Worm (Caenorhabditis elegans) whole organism, late embryonic: ENCODE data around the gene eif-2Bgamma.

ENCODE experiments used
- ceh-31 ChIP-seq: sonication (generic microtip); optimal IDR thresholded peaks from 2 replicates; lab custom pipeline; 2016; ENCODE audit warnings: missing genetic modification characterization, missing compliant biosample characterization
- ceh-48 ChIP-seq: sonication (generic microtip); optimal IDR thresholded peaks from 2 replicates; lab custom pipeline; 2016; ENCODE audit warnings: missing genetic modification characterization, inconsistent platforms, missing compliant biosample characterization
- fkh-10 ChIP-seq: fragments of 150-350 bp; optimal IDR thresholded peaks from 2 replicates; lab custom pipeline; 2014; ENCODE audit warnings: missing biosample characterization, missing genetic modification reagents, missing genetic modification characterization
- hlh-6 ChIP-seq: sonication (generic microtip); optimal IDR thresholded peaks from 2 replicates; lab custom pipeline; 2016; ENCODE audit warnings: missing genotype, missing genetic modification characterization, missing compliant biosample characterization
- pha-4 ChIP-seq: fragments of 150-350 bp; optimal IDR thresholded peaks from 2 replicates; lab custom pipeline; 2018; ENCODE audit warnings: missing biosample characterization, missing genetic modification reagents, missing genetic modification characterization
- pqm-1 ChIP-seq: sonication (generic microtip); optimal IDR thresholded peaks from 2 replicates; lab custom pipeline; 2016; ENCODE audit warnings: missing genetic modification characterization, missing compliant biosample characterization

ce11 chrII:6974011-6974410, 6.6 kb upstream of the eif-2Bgamma start:
- no peak for TF ChIP-seq pqm-1 (tag; lab: Kevin White, UChicago)
- TF ChIP-seq ceh-48 (tag; lab: Kevin White, UChicago): no peak
- TF ChIP-seq hlh-6 (tag; lab: Kevin White, UChicago): no peak
- TF ChIP-seq pha-4 (tag; lab: Kevin White, UChicago): no peak
- TF ChIP-seq fkh-10: no peak
- TF ChIP-seq ceh-31 (tag; lab: Kevin White, UChicago): no peak
